Worm (Caenorhabditis elegans) whole organism, late embryonic: ENCODE measurements around the gene sru-39.

Source experiments
- K02D7.2 ChIP-seq: sonication (generic microtip); optimal IDR thresholded peaks from 2 replicates; lab custom pipeline; 2017; ENCODE audit warnings: mild to moderate bottlenecking, missing genetic modification characterization, missing compliant biosample characterization
- elt-4 ChIP-seq: sonication (generic microtip); optimal IDR thresholded peaks from 2 replicates; lab custom pipeline; 2016; ENCODE audit warnings: missing genetic modification characterization, missing compliant biosample characterization
- hlh-8 ChIP-seq: sonication (generic microtip); optimal IDR thresholded peaks from 2 replicates; lab custom pipeline; 2016; ENCODE audit warnings: missing genotype, missing genetic modification characterization, missing compliant biosample characterization
- lim-6 ChIP-seq: sonication (generic microtip); optimal IDR thresholded peaks from 2 replicates; lab custom pipeline; 2016; ENCODE audit warnings: missing genetic modification characterization, missing compliant biosample characterization
- mec-3 ChIP-seq: sonication (generic microtip); optimal IDR thresholded peaks from 2 replicates; lab custom pipeline; 2016; ENCODE audit warnings: borderline replicate concordance, missing genetic modification characterization, missing compliant biosample characterization
- nhr-11 ChIP-seq: fragments of 150-350 bp; optimal IDR thresholded peaks from 2 replicates; lab custom pipeline; 2014; ENCODE audit warnings: missing biosample characterization, missing genetic modification characterization
- pha-4 ChIP-seq: fragments of 150-350 bp; optimal IDR thresholded peaks from 2 replicates; lab custom pipeline; 2018; ENCODE audit warnings: missing biosample characterization, missing genetic modification reagents, missing genetic modification characterization
- zip-5 ChIP-seq: sonication (generic microtip); optimal IDR thresholded peaks from 2 replicates; lab custom pipeline; 2016; ENCODE audit warnings: missing genetic modification characterization, missing compliant biosample characterization

ce11 chrV:9812216-9812615, 8.9 kb downstream of the sru-39 start:
- no peak for TF ChIP-seq K02D7.2 (tag; lab: Kevin White, UChicago)
- TF ChIP-seq zip-5, result no peak
- no peak for TF ChIP-seq mec-3
- no peak for TF ChIP-seq elt-4 (tag; lab: Kevin White, UChicago)
- no peak for TF ChIP-seq hlh-8 (tag; lab: Kevin White, UChicago)
- no peak for TF ChIP-seq pha-4 (tag; lab: Kevin White, UChicago)
- no peak for TF ChIP-seq nhr-11 (tag; lab: Kevin White, UChicago)
- no peak for TF ChIP-seq lim-6 (tag; lab: Kevin White, UChicago)
